Fruit fly (Drosophila melanogaster) whole organism, embryonic: ENCODE results near the gene LPCAT.
A peak's percentile ranks its signal among the peaks of the same experiment; 100 is the strongest.

ENCODE experiments used
- B-H2 ChIP-seq: fragments of 200-800 bp; sonication (Bioruptor generic); optimal IDR thresholded peaks from 2 replicates; lab custom pipeline; 2018; ENCODE audit warnings: missing biosample characterization, mild to moderate bottlenecking, missing genetic modification characterization
- CG11093 ChIP-seq: fragments of 200-800 bp; sonication (Bioruptor generic); IDR thresholded peaks from 3 replicates; pipeline ENCODE4 v1.3.6; 2022; ENCODE audit warnings: missing biosample characterization, missing genetic modification characterization
- CG11696 ChIP-seq: fragments of 200-800 bp; sonication (Bioruptor generic); IDR thresholded peaks from 2 replicates; pipeline ENCODE4 v1.3.6; 2022; ENCODE audit warnings: missing biosample characterization, missing genetic modification characterization
- CG14050 ChIP-seq: fragments of 200-800 bp; sonication (Bioruptor generic); IDR thresholded peaks from 3 replicates; pipeline ENCODE4 v1.3.6; 2022; ENCODE audit warnings: missing biosample characterization, missing genetic modification characterization
- CG14667 ChIP-seq: fragments of 200-800 bp; sonication (Bioruptor generic); IDR thresholded peaks from 2 replicates; pipeline ENCODE4 v1.3.6; 2022; ENCODE audit warnings: missing biosample characterization, missing genetic modification characterization
- CG16813 ChIP-seq: fragments of 200-800 bp; sonication (Bioruptor generic); IDR thresholded peaks from 3 replicates; pipeline ENCODE4 v1.3.6; 2022; ENCODE audit warnings: missing biosample characterization, missing genetic modification characterization; ENCODE audit not compliant: partially characterized antibody
- CG17361 ChIP-seq: fragments of 200-800 bp; sonication (Bioruptor generic); IDR thresholded peaks from 3 replicates; pipeline ENCODE4 v1.3.6; 2022; ENCODE audit warnings: missing biosample characterization, missing genetic modification characterization
- CG2116 ChIP-seq: fragments of 200-800 bp; sonication (Bioruptor generic); optimal IDR thresholded peaks from 3 replicates; lab custom pipeline; 2018; ENCODE audit warnings: missing biosample characterization, mild to moderate bottlenecking, missing genetic modification characterization
- CG31365 ChIP-seq: fragments of 200-800 bp; sonication (Bioruptor generic); optimal IDR thresholded peaks from 2 replicates; lab custom pipeline; 2018; ENCODE audit warnings: missing biosample characterization, mild to moderate bottlenecking, missing genetic modification characterization
- CG3726 ChIP-seq: fragments of 200-800 bp; sonication (Bioruptor generic); IDR thresholded peaks from 3 replicates; pipeline ENCODE4, ENCODE4 v1.3.6; 2022; ENCODE audit warnings: missing biosample characterization, missing genetic modification characterization
- CG4328 ChIP-seq: fragments of 200-800 bp; sonication (Bioruptor generic); optimal IDR thresholded peaks from 3 replicates; lab custom pipeline; 2017; ENCODE audit warnings: missing biosample characterization, missing genetic modification reagents, missing genetic modification characterization
- CG4707 ChIP-seq: fragments of 200-800 bp; sonication (Bioruptor generic); optimal IDR thresholded peaks from 2 replicates; lab custom pipeline; 2018; ENCODE audit warnings: missing biosample characterization, mild to moderate bottlenecking, missing genetic modification characterization, moderate library complexity
- CG4854 ChIP-seq: fragments of 200-800 bp; sonication (Bioruptor generic); optimal IDR thresholded peaks from 2 replicates; lab custom pipeline; 2016; ENCODE audit warnings: missing biosample characterization, missing genetic modification characterization, inconsistent platforms
- CG6654 ChIP-seq: fragments of 200-800 bp; sonication (Bioruptor generic); optimal IDR thresholded peaks from 2 replicates; lab custom pipeline; 2017; ENCODE audit warnings: missing biosample characterization, mild to moderate bottlenecking, missing genetic modification characterization
- CG6791 ChIP-seq: fragments of 200-800 bp; sonication (Bioruptor generic); IDR thresholded peaks from 3 replicates; pipeline ENCODE4 v1.3.6; 2022; ENCODE audit warnings: missing biosample characterization, missing genetic modification characterization; ENCODE audit not compliant: partially characterized antibody
- CG9876 ChIP-seq: fragments of 200-800 bp; sonication (Bioruptor generic); optimal IDR thresholded peaks from 2 replicates; lab custom pipeline; 2016; ENCODE audit warnings: missing biosample characterization, missing genetic modification characterization
- CoRest ChIP-seq: fragments of 200-800 bp; sonication (Bioruptor generic); optimal IDR thresholded peaks from 3 replicates; lab custom pipeline; 2018; ENCODE audit warnings: missing biosample characterization, mild to moderate bottlenecking, missing genetic modification characterization, moderate library complexity
- Deaf1 ChIP-seq: fragments of 200-800 bp; optimal IDR thresholded peaks from 3 replicates; lab custom pipeline; 2019; ENCODE audit warnings: missing biosample characterization, mild to moderate bottlenecking, missing genetic modification characterization, moderate library complexity
- Elba2 ChIP-seq: fragments of 200-800 bp; sonication (Bioruptor generic); optimal IDR thresholded peaks from 3 replicates; lab custom pipeline; 2016; ENCODE audit warnings: missing biosample characterization, missing genetic modification characterization
- HLH3B ChIP-seq: fragments of 200-800 bp; sonication (Bioruptor generic); IDR thresholded peaks from 2 replicates; pipeline ENCODE4 v1.3.6; 2022; ENCODE audit warnings: missing biosample characterization, missing genetic modification characterization
- Hr3 ChIP-seq: fragments of 200-800 bp; sonication (Bioruptor generic); optimal IDR thresholded peaks from 3 replicates; lab custom pipeline; 2016; ENCODE audit warnings: missing biosample characterization, missing genetic modification characterization
- Hr51 ChIP-seq, 2 experiments: fragments of 200-800 bp; sonication (Bioruptor generic); optimal IDR thresholded peaks; 2 replicates in 1 of 2; 3 replicates in 1 of 2; lab custom pipeline; 2016 to 2018; ENCODE audit warnings: missing biosample characterization in 2 of 2, missing genetic modification characterization in 2 of 2, mild to moderate bottlenecking in 1 of 2, moderate library complexity in 1 of 2
- Hr78 ChIP-seq, 2 experiments: fragments of 200-800 bp in 1 of 2; fragments of >200 bp in 1 of 2; sonication (Bioruptor generic) in 1 of 2; optimal IDR thresholded peaks; 2 replicates each; lab custom pipeline; 2017 to 2019; ENCODE audit warnings: missing biosample characterization in 2 of 2, missing genetic modification characterization in 2 of 2, mild to moderate bottlenecking in 1 of 2, moderate library complexity in 1 of 2
- Myb ChIP-seq: fragments of 200-800 bp; sonication (Bioruptor generic); optimal IDR thresholded peaks from 2 replicates; lab custom pipeline; 2016; ENCODE audit warnings: missing biosample characterization, missing genetic modification characterization
- NFAT ChIP-seq: fragments of 200-800 bp; sonication (Bioruptor generic); IDR thresholded peaks from 2 replicates; pipeline ENCODE4 v1.3.6; 2022; ENCODE audit warnings: missing biosample characterization, missing genetic modification characterization
- Rfx ChIP-seq: fragments of 200-800 bp; sonication (Bioruptor generic); IDR thresholded peaks from 2 replicates; pipeline ENCODE4 v1.3.6; 2022; ENCODE audit warnings: missing biosample characterization, missing genetic modification characterization
- Usf ChIP-seq: fragments of 200-800 bp; sonication (Bioruptor generic); optimal IDR thresholded peaks from 2 replicates; lab custom pipeline; 2017; ENCODE audit warnings: missing genotype, missing biosample characterization, missing genetic modification characterization
- Xrp1 ChIP-seq: fragments of 200-800 bp; sonication (Bioruptor generic); IDR thresholded peaks from 2 replicates; pipeline ENCODE4 v1.3.6; 2022; ENCODE audit warnings: missing biosample characterization, missing genetic modification characterization
- chn ChIP-seq: fragments of 200-800 bp; sonication (Bioruptor generic); optimal IDR thresholded peaks from 2 replicates; lab custom pipeline; 2016; ENCODE audit warnings: missing biosample characterization, missing genetic modification characterization
- crol ChIP-seq: fragments of 200-800 bp; sonication (Bioruptor generic); IDR thresholded peaks from 2 replicates; pipeline ENCODE4 v1.3.6; 2022; ENCODE audit warnings: missing biosample characterization, missing genetic modification characterization
- crp ChIP-seq, 2 experiments: fragments of 200-800 bp; sonication (Bioruptor generic); optimal IDR thresholded peaks; 2 replicates in 1 of 2; 3 replicates in 1 of 2; lab custom pipeline; 2017; ENCODE audit warnings: missing biosample characterization in 2 of 2, missing genetic modification characterization in 2 of 2, mild to moderate bottlenecking in 1 of 2, moderate library complexity in 1 of 2
- dpn ChIP-seq, 2 experiments: fragments of 200-800 bp; sonication (Bioruptor generic); optimal IDR thresholded peaks; 3 replicates each; lab custom pipeline; 2016; ENCODE audit warnings: missing biosample characterization in 2 of 2, missing genetic modification characterization in 2 of 2
- fd64A ChIP-seq: fragments of 200-800 bp; sonication (Bioruptor generic); optimal IDR thresholded peaks from 3 replicates; lab custom pipeline; 2018; ENCODE audit warnings: missing biosample characterization, mild to moderate bottlenecking, missing genetic modification characterization
- gcm ChIP-seq: fragments of 200-800 bp; sonication (Bioruptor generic); optimal IDR thresholded peaks from 2 replicates; lab custom pipeline; 2019; ENCODE audit warnings: missing biosample characterization, mild to moderate bottlenecking, missing genetic modification characterization, moderate library complexity
- kay ChIP-seq: fragments of 200-800 bp; sonication (Bioruptor generic); optimal IDR thresholded peaks from 2 replicates; lab custom pipeline; 2016; ENCODE audit warnings: missing biosample characterization, missing genetic modification characterization
- klu ChIP-seq: fragments of 200-800 bp; sonication (Bioruptor generic); IDR thresholded peaks from 2 replicates; pipeline ENCODE4 v1.3.6; 2022; ENCODE audit warnings: missing biosample characterization, missing genetic modification characterization
- lbe ChIP-seq: fragments of 200-800 bp; sonication (Bioruptor generic); optimal IDR thresholded peaks from 2 replicates; lab custom pipeline; 2016; ENCODE audit warnings: missing biosample characterization, mild to moderate bottlenecking, missing genetic modification characterization
- mld ChIP-seq: fragments of 200-800 bp; sonication (Bioruptor generic); IDR thresholded peaks from 3 replicates; pipeline ENCODE4 v1.3.6; 2022; ENCODE audit warnings: missing biosample characterization, missing genetic modification characterization; ENCODE audit not compliant: partially characterized antibody
- nerfin-2 ChIP-seq: fragments of 200-800 bp; sonication (Bioruptor generic); IDR thresholded peaks from 2 replicates; pipeline ENCODE4 v1.3.6; 2022; ENCODE audit warnings: missing biosample characterization, missing genetic modification characterization; ENCODE audit not compliant: partially characterized antibody
- peb ChIP-seq: fragments of 200-800 bp; sonication (Bioruptor generic); IDR thresholded peaks from 2 replicates; pipeline ENCODE4 v1.3.6; 2022; ENCODE audit warnings: missing biosample characterization, missing genetic modification characterization
- pros ChIP-seq: fragments of 200-800 bp; sonication (Bioruptor generic); optimal IDR thresholded peaks from 3 replicates; lab custom pipeline; 2019; ENCODE audit warnings: missing biosample characterization, mild to moderate bottlenecking, missing genetic modification characterization, moderate library complexity
- scrt ChIP-seq: fragments of 200-800 bp; sonication (Bioruptor generic); optimal IDR thresholded peaks from 2 replicates; lab custom pipeline; 2018; ENCODE audit warnings: missing biosample characterization, mild to moderate bottlenecking, missing genetic modification characterization, moderate library complexity
- sens-2 ChIP-seq: fragments of 200-800 bp; sonication (Bioruptor generic); IDR thresholded peaks from 2 replicates; pipeline ENCODE4 v1.3.6; 2022; ENCODE audit warnings: missing biosample characterization, missing genetic modification characterization
- sqz ChIP-seq: fragments of 200-800 bp; sonication (Bioruptor generic); optimal IDR thresholded peaks from 3 replicates; lab custom pipeline; 2018; ENCODE audit warnings: missing biosample characterization, mild to moderate bottlenecking, missing genetic modification characterization
- stwl ChIP-seq: fragments of 200-800 bp; sonication (Bioruptor generic); optimal IDR thresholded peaks from 3 replicates; lab custom pipeline; 2018; ENCODE audit warnings: missing biosample characterization, mild to moderate bottlenecking, missing genetic modification characterization, moderate library complexity
- trem ChIP-seq: fragments of 200-800 bp; optimal IDR thresholded peaks from 3 replicates; lab custom pipeline; 2019; ENCODE audit warnings: missing biosample characterization, mild to moderate bottlenecking, missing genetic modification characterization, moderate library complexity
- tx ChIP-seq: fragments of 200-800 bp; sonication (Bioruptor generic); optimal IDR thresholded peaks from 2 replicates; lab custom pipeline; 2016; ENCODE audit warnings: missing biosample characterization, missing genetic modification characterization
- unpg ChIP-seq: fragments of 200-800 bp; sonication (Bioruptor generic); optimal IDR thresholded peaks from 3 replicates; lab custom pipeline; 2018; ENCODE audit warnings: missing biosample characterization, mild to moderate bottlenecking, missing genetic modification characterization, moderate library complexity

The LPCAT gene

dm6 chrX:9553545-9554320 is 26.1 kb downstream of the LPCAT start (continued):
- TF ChIP-seq Xrp1 (GFP tag; lab: Robert Waterston, UW) (peak; percentile 94), CG31365 (peak; percentile 48), CG2116 (GFP tag; lab: Kevin White, UChicago) (peak; percentile 43), fd64A (GFP tag; lab: Kevin White, UChicago) (peak; percentile 68), Hr3 (GFP tag; lab: Kevin White, UChicago) (peak; percentile 85), Myb (GFP tag; lab: Kevin White, UChicago) (peak; percentile 24), Hr78 (GFP tag; optimal IDR thresholded peaks at IDR 0.05; lab: Kevin White, UChicago) (peak in 1 of 2 experiments; percentile 40), CG6791 (no peak; the same call in 2 of the 3 replicates), CG14667 (peak; percentile 80), Hr51 (GFP tag; optimal IDR thresholded peaks at IDR 0.05; lab: Kevin White, UChicago) (peak; percentile 56 to 88), NFAT (peak; percentile 69), CG4707 (GFP tag; lab: Kevin White, UChicago) (peak; percentile 67), crol (GFP tag; lab: Robert Waterston, UW) (no peak), CG17361 (peak; percentile 77; the same call in 2 of the 3 replicates), B-H2 (GFP tag; lab: Kevin White, UChicago) (peak; percentile 85), unpg (GFP tag; lab: Kevin White, UChicago) (peak; percentile 92), CG6654 (GFP tag; lab: Kevin White, UChicago) (peak; percentile 30), CG9876 (peak; percentile 43), stwl (tag; lab: Kevin White, UChicago) (peak; percentile 57), sqz (GFP tag; lab: Kevin White, UChicago) (peak; percentile 75), sens-2 (GFP tag; lab: Robert Waterston, UW) (peak; percentile 55), CG4854 (GFP tag; lab: Kevin White, UChicago) (peak; percentile 78), mld (GFP tag; lab: Robert Waterston, UW) (no peak), crp (GFP tag; optimal IDR thresholded peaks at IDR 0.05; lab: Kevin White, UChicago) (peak in 1 of 2 experiments; percentile 28), CG16813 (GFP tag; lab: Robert Waterston, UW) (peak; percentile 41; the same call in 1 of the 3 replicates), pros (GFP tag; lab: Kevin White, UChicago) (peak; percentile 41), Deaf1 (tag; lab: Kevin White, UChicago) (peak; percentile 100), kay (GFP tag; lab: Kevin White, UChicago) (peak; percentile 66), CG11696 (GFP tag; lab: Robert Waterston, UW) (0 out of 2 replicates have a peak, but pooled peaks have one; percentile 39), CG11093 (GFP tag; lab: Robert Waterston, UW) (peak; percentile 81; the same call in 2 of the 3 replicates), CG4328 (GFP tag; lab: Kevin White, UChicago) (peak; percentile 88), Usf (GFP tag; lab: Kevin White, UChicago) (peak; percentile 76), scrt (GFP tag; lab: Kevin White, UChicago) (peak; percentile 80), CoRest (peak; percentile 90), Rfx (GFP tag; lab: Robert Waterston, UW) (peak; percentile 92), tx (GFP tag; lab: Kevin White, UChicago) (peak; percentile 48), dpn (GFP tag; optimal IDR thresholded peaks at IDR 0.05; lab: Kevin White, UChicago) (peak; percentile 82 to 88), HLH3B (GFP tag; lab: Robert Waterston, UW) (peak; percentile 86), klu (peak; percentile 64), lbe (GFP tag; lab: Kevin White, UChicago) (peak; percentile 86), peb (GFP tag; lab: Robert Waterston, UW) (peak; percentile 61; the same call in 1 of the 2 replicates), gcm (GFP tag; lab: Kevin White, UChicago) (peak; percentile 85), trem (tag; lab: Kevin White, UChicago) (peak; percentile 80), nerfin-2 (no peak), CG3726 (GFP tag; lab: Robert Waterston, UW) (peak; percentile 72; the same call in 2 of the 3 replicates), CG14050 (peak; percentile 89), Elba2 (GFP tag; lab: Kevin White, UChicago) (peak; percentile 70), chn (GFP tag; lab: Kevin White, UChicago) (peak; percentile 81)
